Worm (Caenorhabditis elegans): ENCODE data around the gene F25B5.5.

Gene F25B5.5

DNA sequence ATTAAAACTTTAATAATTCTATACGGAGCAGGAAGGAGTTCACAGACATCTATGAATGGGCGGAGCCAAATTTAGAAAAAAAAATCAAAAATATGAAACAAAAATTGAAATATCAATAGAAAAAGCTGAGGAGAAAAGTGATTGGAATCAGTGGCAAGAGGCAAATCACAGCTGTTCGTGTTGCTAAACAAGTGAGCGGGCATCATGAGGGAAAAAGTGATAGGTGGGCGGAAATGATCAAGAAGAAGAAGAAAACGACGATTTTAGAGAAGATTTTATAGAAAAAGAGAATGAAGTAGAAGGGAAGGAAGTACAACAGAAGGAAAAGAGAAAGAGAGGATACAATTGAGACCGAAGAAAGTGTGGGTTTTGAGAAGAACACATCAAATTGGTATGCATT is 47.3 kb downstream of the F25B5.5 start:
- no peak for TF ChIP-seq dmd-4 (tag; optimal IDR thresholded peaks at IDR 0.05)
- TF ChIP-seq F13H6.1 (tag; optimal IDR thresholded peaks at IDR 0.05): peak; percentile 12
- no peak for TF ChIP-seq elt-3 (tag; optimal IDR thresholded peaks at IDR 0.05)
- no peak for TF ChIP-seq egl-27 (tag; optimal IDR thresholded peaks at IDR 0.05)
- TF ChIP-seq lin-13 (GFP tag; optimal IDR thresholded peaks at IDR 0.05): no peak
- no peak for TF ChIP-seq snpc-4 (tag; optimal IDR thresholded peaks at IDR 0.05)
- no peak for TF ChIP-seq sma-3 (GFP tag; optimal IDR thresholded peaks at IDR 0.05)
- peak; percentile 23 for TF ChIP-seq unc-55 (GFP tag; optimal IDR thresholded peaks at IDR 0.05)
- no peak for TF ChIP-seq ZK546.5 (tag; optimal IDR thresholded peaks at IDR 0.05)
- TF ChIP-seq nhr-6 (tag; optimal IDR thresholded peaks at IDR 0.05): no peak
- no peak for TF ChIP-seq mbf-1 (tag; optimal IDR thresholded peaks at IDR 0.05)
- no peak for TF ChIP-seq fos-1 (tag; optimal IDR thresholded peaks at IDR 0.05)
- no peak for TF ChIP-seq C34F6.9 (tag; optimal IDR thresholded peaks at IDR 0.05)
- TF ChIP-seq nhr-129 (tag; optimal IDR thresholded peaks at IDR 0.05): peak; percentile 7
- TF ChIP-seq lsy-2 (tag; optimal IDR thresholded peaks at IDR 0.05): peak in 1 of 2 experiments; percentile 15
- no peak for TF ChIP-seq nhr-77 (tag; optimal IDR thresholded peaks at IDR 0.05)

DNA sequence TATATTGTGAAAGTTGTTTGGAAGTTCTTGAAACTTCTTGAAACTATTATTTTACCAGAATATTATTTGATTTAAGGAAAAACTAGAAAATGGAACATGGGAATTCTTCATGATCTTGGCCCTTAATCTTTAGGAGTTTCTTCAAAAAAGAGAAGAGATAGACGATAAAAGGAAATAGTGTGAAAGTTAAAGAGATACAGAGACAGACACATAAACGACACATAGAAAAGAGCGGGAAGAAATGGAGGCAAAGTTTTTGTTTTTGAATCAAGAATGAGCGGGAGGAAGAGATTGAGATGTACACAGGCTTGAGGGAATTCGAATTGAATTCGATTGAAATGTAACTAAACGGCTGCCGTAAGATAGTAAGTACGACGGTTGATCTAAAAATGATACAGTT is 48.5 kb downstream of the F25B5.5 start:
- TF ChIP-seq Y55F3AM.14 (GFP tag; optimal IDR thresholded peaks at IDR 0.05): peak; percentile 61
- TF ChIP-seq unc-55 (GFP tag; optimal IDR thresholded peaks at IDR 0.05): peak; percentile 30
- peak in 1 of 2 experiments; percentile 9 for TF ChIP-seq lsy-2 (tag; optimal IDR thresholded peaks at IDR 0.05)
- TF ChIP-seq C34F6.9 (tag; optimal IDR thresholded peaks at IDR 0.05): peak; percentile 42
- peak; percentile 17 for TF ChIP-seq nhr-129 (tag; optimal IDR thresholded peaks at IDR 0.05)
- no peak for TF ChIP-seq egl-27 (tag; optimal IDR thresholded peaks at IDR 0.05)
- no peak for TF ChIP-seq unc-62 (GFP tag; optimal IDR thresholded peaks at IDR 0.05)

- TF ChIP-seq elt-3 (tag; optimal IDR thresholded peaks at IDR 0.05): no peak
- TF ChIP-seq ztf-4 (tag; optimal IDR thresholded peaks at IDR 0.05): no peak
- TF ChIP-seq mbf-1 (tag; optimal IDR thresholded peaks at IDR 0.05): no peak
- TF ChIP-seq peb-1 (tag; optimal IDR thresholded peaks at IDR 0.05): no peak
- TF ChIP-seq ZK546.5 (tag; optimal IDR thresholded peaks at IDR 0.05): no peak
- TF ChIP-seq lin-39 (tag; optimal IDR thresholded peaks at IDR 0.05): no peak
- no peak for TF ChIP-seq unc-55 (GFP tag; optimal IDR thresholded peaks at IDR 0.05)
- TF ChIP-seq Y55F3AM.14 (GFP tag; optimal IDR thresholded peaks at IDR 0.05): no peak
- TF ChIP-seq nhr-11 (tag; optimal IDR thresholded peaks at IDR 0.05): no peak
- no peak for TF ChIP-seq egl-27 (tag; optimal IDR thresholded peaks at IDR 0.05)
- TF ChIP-seq crh-2 (tag; optimal IDR thresholded peaks at IDR 0.05): no peak
- no peak for TF ChIP-seq lin-13 (GFP tag; optimal IDR thresholded peaks at IDR 0.05)
- no peak for TF ChIP-seq nhr-21 (tag; optimal IDR thresholded peaks at IDR 0.05)
- no peak for TF ChIP-seq dmd-4 (tag; optimal IDR thresholded peaks at IDR 0.05)
- no peak for TF ChIP-seq nhr-129 (tag; optimal IDR thresholded peaks at IDR 0.05)
- no peak for TF ChIP-seq unc-39 (tag; optimal IDR thresholded peaks at IDR 0.05)
Measured at ce11 chrIII:5895913-5896312, 50.0 kb downstream of the F25B5.5 start, which contains the start of gene pxl-1. Gene pxl-1 (minus strand): TSS chrIII:5896013.
